Worm (Caenorhabditis elegans): ENCODE measurements around the gene T01D1.5.

ce11 chrII:155904-156303, 33.0 kb downstream of the T01D1.5 start, which contains the start of gene mrpl-28:
- TF ChIP-seq fkh-6 (tag; optimal IDR thresholded peaks at IDR 0.05) = no peak
- no peak for TF ChIP-seq ceh-48 (tag; optimal IDR thresholded peaks at IDR 0.05)
- no peak for TF ChIP-seq pha-2 (tag; optimal IDR thresholded peaks at IDR 0.05)
- TF ChIP-seq Y22D7AL.16 (tag; optimal IDR thresholded peaks at IDR 0.05) = no peak
- no peak for TF ChIP-seq lim-6 (tag; optimal IDR thresholded peaks at IDR 0.05)
- no peak for TF ChIP-seq F13H6.1 (tag; optimal IDR thresholded peaks at IDR 0.05)
- TF ChIP-seq ztf-16 (tag; optimal IDR thresholded peaks at IDR 0.05) = no peak
- no peak for TF ChIP-seq pag-3 (tag; optimal IDR thresholded peaks at IDR 0.05; ENCODE audit: borderline replicate concordance)
- TF ChIP-seq ttx-3 (tag; optimal IDR thresholded peaks at IDR 0.05) = no peak
- TF ChIP-seq ama-1 (optimal IDR thresholded peaks at IDR 0.05) = no peak
- TF ChIP-seq gmeb-2 (tag; optimal IDR thresholded peaks at IDR 0.05) = no peak
- no peak for TF ChIP-seq C38D4.7 (GFP tag; optimal IDR thresholded peaks at IDR 0.05)
- peak; percentile 66 for TF ChIP-seq nfya-1 (tag; optimal IDR thresholded peaks at IDR 0.05)

Measured in whole organism, late embryonic.